Worm (Caenorhabditis elegans) whole organism, young adult: ENCODE results near the gene clec-45.

Source experiments
- rec-8 ChIP-seq, 2 experiments: sonication (generic microtip); optimal IDR thresholded peaks; 2 replicates each; lab custom pipeline; 2016; ENCODE audit warnings: mild to moderate bottlenecking in 2 of 2, missing genetic modification characterization in 2 of 2, missing genetic modification reagents in 2 of 2, missing genotype in 2 of 2, missing biosample characterization in 1 of 2, missing compliant biosample characterization in 1 of 2, moderate library complexity in 1 of 2
- snpc-4 ChIP-seq, 5 experiments: fragments of 150-350 bp in 1 of 5; sonication (generic microtip) in 4 of 5; optimal IDR thresholded peaks; 2 replicates each; lab custom pipeline; 2014 to 2018; ENCODE audit warnings: missing genetic modification characterization in 5 of 5, missing biosample characterization in 3 of 5, antibody characterized with exemption in 2 of 5, mild to moderate bottlenecking in 2 of 5, missing compliant biosample characterization in 2 of 5, missing genotype in 2 of 5, moderate library complexity in 2 of 5, missing genetic modification reagents in 1 of 5

- TF ChIP-seq rec-8 (tag; optimal IDR thresholded peaks at IDR 0.05; lab: Kevin White, UChicago) = no peak
- no peak for TF ChIP-seq snpc-4 (GFP tag; optimal IDR thresholded peaks at IDR 0.05; lab: Kevin White, UChicago)
- TF ChIP-seq snpc-4 (tag; optimal IDR thresholded peaks at IDR 0.05; lab: Kevin White, UChicago) = no peak
Measured at ce11 chrV:7641718-7642117, 3.8 kb downstream of the clec-45 start.
